Worm (Caenorhabditis elegans) whole organism, midembryonic: ENCODE results near the gene F56C9.3.

ENCODE experiments used
- T22C8.4 ChIP-seq: fragments of 200-800 bp; sonication (Bioruptor generic); IDR thresholded peaks from 2 replicates; pipeline ENCODE4 v1.3.6; 2022; ENCODE audit warnings: missing genetic modification characterization, missing compliant biosample characterization
- cog-1 ChIP-seq: sonication (generic microtip); optimal IDR thresholded peaks from 2 replicates; lab custom pipeline; 2016; ENCODE audit warnings: missing genetic modification characterization, missing compliant biosample characterization
- flt-1 ChIP-seq: fragments of 200-800 bp; sonication (Bioruptor generic); IDR thresholded peaks from 2 replicates; pipeline ENCODE4 v1.3.6; 2022; ENCODE audit warnings: missing genetic modification characterization, missing compliant biosample characterization
- klf-2 ChIP-seq: fragments of 200-800 bp; sonication (Bioruptor generic); conservative IDR thresholded peaks from 2 replicates; pipeline ENCODE4 v1.3.6; 2022; ENCODE audit warnings: missing genetic modification reagents, missing genetic modification characterization, missing compliant biosample characterization
- med-1 ChIP-seq: sonication (generic microtip); optimal IDR thresholded peaks from 2 replicates; lab custom pipeline; 2017; ENCODE audit warnings: missing genetic modification characterization, mild to moderate bottlenecking, missing compliant biosample characterization, antibody characterized with exemption, missing genetic modification reagents; ENCODE audit not compliant: insufficient read depth
- ref-1 ChIP-seq: fragments of 200-800 bp; sonication (Bioruptor generic); conservative IDR thresholded peaks from 2 replicates; pipeline ENCODE4 v1.3.6; 2022; ENCODE audit warnings: missing genetic modification reagents, missing genetic modification characterization, missing compliant biosample characterization
- tab-1 ChIP-seq: fragments of 200-800 bp; sonication (Bioruptor generic); IDR thresholded peaks from 2 replicates; pipeline ENCODE4 v1.3.6; 2022; ENCODE audit warnings: missing genetic modification characterization, missing compliant biosample characterization
- ztf-23 ChIP-seq: fragments of 200-800 bp; sonication (Bioruptor generic); IDR thresholded peaks from 2 replicates; pipeline ENCODE4 v1.3.6; 2022; ENCODE audit warnings: missing genetic modification reagents, missing genetic modification characterization, missing compliant biosample characterization
- ztf-29 ChIP-seq: fragments of 200-800 bp; sonication (Bioruptor generic); IDR thresholded peaks from 2 replicates; pipeline ENCODE4 v1.3.6; 2022; ENCODE audit warnings: missing genetic modification reagents, missing genetic modification characterization, missing compliant biosample characterization

F56C9.3 gene

DNA sequence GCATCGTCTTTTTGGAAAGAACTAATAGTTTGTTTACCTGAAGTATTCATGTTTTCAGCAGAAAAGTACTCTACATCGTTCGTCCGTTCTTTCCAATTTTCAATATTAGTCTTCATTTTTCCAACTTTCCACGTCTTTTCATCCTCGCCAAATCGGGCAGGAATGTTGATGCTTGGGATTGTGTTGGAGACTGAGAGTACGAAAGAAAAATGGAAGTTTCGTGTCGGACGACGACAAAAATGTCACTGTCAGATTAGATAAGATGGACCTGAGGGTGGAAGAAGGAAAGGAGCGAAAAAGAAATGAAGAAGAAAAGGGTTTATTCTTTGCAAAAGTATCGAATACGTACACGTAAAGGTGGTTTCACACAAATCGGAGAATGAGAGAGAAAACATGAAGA is 13.0 kb upstream of the F56C9.3 start:
- TF ChIP-seq ref-1 (GFP tag; lab: Robert Waterston, UW) = no peak
- TF ChIP-seq cog-1 = no peak
- TF ChIP-seq T22C8.4 (GFP tag; lab: Robert Waterston, UW) = no peak
- no peak for TF ChIP-seq med-1 (GFP tag; lab: Kevin White, UChicago)
- TF ChIP-seq ztf-23 (GFP tag; lab: Robert Waterston, UW) = no peak
- no peak for TF ChIP-seq ztf-29
- TF ChIP-seq flt-1 = no peak
- no peak for TF ChIP-seq klf-2 (GFP tag; lab: Robert Waterston, UW)
- no peak for TF ChIP-seq tab-1

DNA sequence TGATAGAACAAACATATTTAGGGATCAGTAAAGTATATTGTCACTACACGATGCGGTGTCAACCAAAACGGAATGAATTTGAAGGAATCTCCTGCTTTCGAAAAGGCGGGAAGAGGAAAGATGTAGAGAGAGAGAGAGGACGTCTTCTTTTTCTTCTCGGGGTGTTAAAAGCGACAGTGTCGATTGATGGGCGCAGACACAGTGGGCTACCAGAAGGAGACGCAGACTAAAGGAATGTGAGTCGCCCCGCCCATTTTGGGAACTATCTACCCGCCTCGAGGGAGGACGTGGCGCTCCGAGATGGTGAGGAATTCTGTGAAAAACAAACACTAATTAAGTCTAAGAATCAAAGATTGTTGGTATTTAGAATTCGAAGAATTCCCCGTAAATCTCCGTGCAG is 11.6 kb upstream of the F56C9.3 start, which contains the start of the genes B0361.14 and B0361.9:
Gene B0361.14, minus strand, starts transcription at position 66 of the 400 bp plus-strand sequence.
Gene B0361.9, minus strand, starts transcription at position 166 of the 400 bp plus-strand sequence.
- TF ChIP-seq T22C8.4 (GFP tag; lab: Robert Waterston, UW) = no peak
- no peak for TF ChIP-seq tab-1
- no peak for TF ChIP-seq klf-2 (GFP tag; lab: Robert Waterston, UW)
- no peak for TF ChIP-seq ref-1 (GFP tag; lab: Robert Waterston, UW)
- TF ChIP-seq cog-1 = no peak
- TF ChIP-seq flt-1 = no peak
- TF ChIP-seq ztf-23 (GFP tag; lab: Robert Waterston, UW) = no peak
- no peak for TF ChIP-seq med-1 (GFP tag; lab: Kevin White, UChicago)

DNA sequence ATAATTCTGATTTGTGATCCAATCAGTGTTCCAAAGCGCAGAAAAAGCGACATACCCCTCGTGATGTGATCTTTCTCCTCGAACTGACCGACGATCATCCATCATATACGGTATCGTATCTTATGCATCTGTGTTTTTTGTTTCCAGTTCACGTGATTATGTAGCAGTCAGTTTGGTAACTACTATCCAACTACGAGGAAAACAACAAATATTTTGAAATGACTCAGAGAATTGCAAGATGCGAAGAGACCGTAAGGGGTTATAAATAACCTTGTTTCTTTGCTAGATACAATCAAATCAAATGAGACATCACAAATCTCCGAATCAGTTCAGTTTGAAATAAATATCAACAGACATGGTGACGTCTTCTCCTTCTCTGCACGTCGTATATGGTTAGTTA is 10.9 kb upstream of the F56C9.3 start:
- no peak for TF ChIP-seq T22C8.4 (GFP tag; lab: Robert Waterston, UW)
- TF ChIP-seq ztf-23 (GFP tag; lab: Robert Waterston, UW) = no peak
- TF ChIP-seq cog-1 = no peak
- no peak for TF ChIP-seq tab-1
- TF ChIP-seq med-1 (GFP tag; lab: Kevin White, UChicago) = no peak
- TF ChIP-seq klf-2 (GFP tag; lab: Robert Waterston, UW) = no peak
- no peak for TF ChIP-seq flt-1
- TF ChIP-seq ztf-29 = no peak
- TF ChIP-seq ref-1 (GFP tag; lab: Robert Waterston, UW) = no peak

DNA sequence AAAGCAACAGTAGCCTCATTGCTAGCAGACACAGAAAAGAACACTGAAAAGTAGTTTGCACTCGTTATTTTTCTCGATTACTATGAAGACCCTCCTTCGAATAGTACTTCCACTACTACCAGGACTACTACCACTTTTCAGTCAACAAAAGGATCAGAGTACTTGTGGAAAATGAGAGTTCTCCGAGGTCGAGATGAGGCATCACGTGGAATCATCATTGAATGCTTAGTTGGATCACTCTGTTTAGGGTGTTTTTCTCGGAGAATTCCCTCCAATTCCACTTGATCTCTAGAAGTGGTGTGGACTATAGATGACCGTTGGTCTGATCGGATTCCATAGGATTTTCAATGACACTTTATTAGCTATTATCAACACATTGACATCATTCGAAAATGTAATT is 10.3 kb upstream of the F56C9.3 start:
- no peak for TF ChIP-seq T22C8.4 (GFP tag; lab: Robert Waterston, UW)
- no peak for TF ChIP-seq klf-2 (GFP tag; lab: Robert Waterston, UW)
- no peak for TF ChIP-seq med-1 (GFP tag; lab: Kevin White, UChicago)
- TF ChIP-seq ztf-29 = no peak
- no peak for TF ChIP-seq ref-1 (GFP tag; lab: Robert Waterston, UW)
- TF ChIP-seq cog-1 = no peak
- TF ChIP-seq flt-1 = no peak
- no peak for TF ChIP-seq ztf-23 (GFP tag; lab: Robert Waterston, UW)
- TF ChIP-seq tab-1 = no peak

DNA sequence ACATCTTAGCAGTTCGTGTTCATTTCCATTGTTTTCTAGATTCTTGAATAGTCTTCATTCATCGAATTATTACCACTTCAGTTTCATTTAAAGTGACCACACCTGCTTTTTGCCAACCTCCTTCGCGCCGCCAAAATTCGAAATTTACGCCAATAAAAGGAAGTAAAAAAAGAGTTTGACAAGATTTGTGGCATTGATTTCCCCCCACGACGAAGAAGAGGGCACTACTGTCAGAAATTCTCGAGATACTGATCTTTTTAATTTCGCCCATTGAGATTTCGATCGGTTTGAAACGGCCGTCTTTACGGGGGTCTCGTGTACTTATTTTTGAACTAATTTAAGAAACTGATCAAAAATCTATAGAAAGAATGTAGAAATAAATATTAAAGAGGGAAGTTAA is 9.4 kb upstream of the F56C9.3 start:
- no peak for TF ChIP-seq ztf-29
- no peak for TF ChIP-seq cog-1

DNA sequence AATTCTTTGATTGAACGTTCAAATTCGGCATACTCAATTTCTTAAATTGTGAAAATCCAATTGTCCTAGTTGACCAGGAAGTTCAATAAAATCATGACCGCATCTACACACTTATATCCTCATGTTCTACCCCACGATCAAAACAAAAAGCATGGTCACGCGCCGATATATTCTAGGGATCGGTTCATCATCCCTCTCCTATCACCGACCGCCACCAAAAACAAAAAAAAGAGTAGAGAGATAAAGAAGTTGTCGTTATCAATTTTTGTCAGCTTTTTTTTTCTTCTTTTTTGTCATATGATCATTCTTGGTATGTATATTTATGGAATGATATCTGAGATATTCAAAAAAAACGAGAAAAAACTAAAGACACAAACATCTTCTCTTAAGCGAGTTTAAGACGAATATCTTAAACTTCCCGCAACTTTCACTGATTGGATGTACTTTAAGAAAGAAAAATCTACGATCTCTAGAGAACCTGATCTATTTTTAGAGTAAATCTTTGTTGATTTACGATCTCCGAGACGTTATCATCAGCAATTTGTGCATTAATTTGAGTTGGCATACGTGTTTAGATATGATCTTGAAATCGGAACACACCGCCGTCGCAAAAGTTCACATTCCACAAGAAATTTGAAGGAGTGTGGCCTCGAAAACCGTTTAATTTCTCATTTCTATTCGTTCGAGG is 6.0 kb upstream of the F56C9.3 start:
- TF ChIP-seq med-1 (GFP tag; lab: Kevin White, UChicago) = no peak
- no peak for TF ChIP-seq cog-1

DNA sequence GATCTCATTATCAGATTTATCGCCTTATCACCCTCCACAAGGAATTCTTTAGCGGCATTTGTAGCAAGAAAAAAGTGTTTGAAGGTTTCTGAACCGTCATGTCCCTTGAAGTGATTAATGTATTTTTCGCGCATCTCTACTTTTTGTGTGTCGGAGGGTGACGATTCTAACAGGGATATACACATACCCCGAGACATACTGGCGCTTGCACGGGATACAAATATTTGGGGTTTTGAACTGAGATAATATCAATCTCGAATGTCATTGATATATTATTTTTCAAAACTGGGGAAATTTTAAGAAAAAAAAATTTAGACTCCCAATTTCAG is 5.5 kb upstream of the F56C9.3 start:
- TF ChIP-seq tab-1 (no peak), ztf-23 (GFP tag; lab: Robert Waterston, UW) (no peak), flt-1 (no peak), cog-1 (no peak), med-1 (GFP tag; lab: Kevin White, UChicago) (no peak), T22C8.4 (GFP tag; lab: Robert Waterston, UW) (no peak), ref-1 (GFP tag; lab: Robert Waterston, UW) (no peak), ztf-29 (no peak), klf-2 (GFP tag; lab: Robert Waterston, UW) (no peak)

DNA sequence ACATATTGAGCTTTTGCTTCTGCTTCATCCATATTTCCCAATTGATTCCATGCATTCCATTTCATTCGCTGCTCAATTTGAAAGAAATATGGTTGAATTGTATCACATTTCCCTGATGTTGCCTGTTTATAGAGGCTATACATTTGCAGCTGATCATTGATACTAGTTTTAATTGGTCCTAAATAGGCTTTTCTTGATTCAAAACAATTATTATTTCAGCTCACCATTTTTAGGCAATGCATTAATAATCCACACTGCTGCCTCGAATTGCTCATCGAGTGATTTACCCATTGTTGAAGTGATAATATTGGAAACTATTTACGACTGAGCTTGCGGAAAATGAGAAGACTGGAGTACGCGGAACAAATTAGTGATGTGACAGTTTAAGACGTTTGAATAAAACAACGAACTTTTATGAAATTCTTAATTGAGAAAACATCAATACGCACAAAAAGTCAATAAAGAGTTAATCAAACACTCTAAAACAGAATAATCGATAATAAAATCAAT is 2.4 kb upstream of the F56C9.3 start, which contains the start of gene acbp-4:
Gene acbp-4, minus strand, starts transcription at position 510 of the 510 bp plus-strand sequence.
- no peak for TF ChIP-seq T22C8.4 (GFP tag; lab: Robert Waterston, UW)
- TF ChIP-seq klf-2 (GFP tag; lab: Robert Waterston, UW) = no peak
- no peak for TF ChIP-seq tab-1
- TF ChIP-seq ztf-29 = no peak
- no peak for TF ChIP-seq med-1 (GFP tag; lab: Kevin White, UChicago)
- no peak for TF ChIP-seq cog-1
- TF ChIP-seq flt-1 = no peak
- TF ChIP-seq ref-1 (GFP tag; lab: Robert Waterston, UW) = no peak
- TF ChIP-seq ztf-23 (GFP tag; lab: Robert Waterston, UW) = no peak

DNA sequence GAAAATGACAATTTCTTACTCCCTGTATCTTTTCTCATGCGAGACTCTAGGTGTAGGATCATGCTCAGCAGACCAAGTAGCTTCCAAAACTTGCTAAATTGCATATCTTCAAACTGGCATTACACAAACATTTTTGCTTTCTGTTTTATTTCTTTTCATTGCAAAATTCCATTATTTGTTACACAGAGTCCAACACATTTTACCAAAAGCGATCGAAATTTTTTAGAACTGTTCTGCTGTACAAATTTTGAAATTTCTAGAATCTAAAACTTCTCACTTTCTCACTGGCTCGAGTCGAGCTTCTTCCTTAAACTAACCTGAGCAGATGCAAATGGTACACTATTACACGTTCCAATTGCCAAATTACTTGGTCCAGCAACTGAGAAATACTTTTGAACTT is 3.4 kb downstream of the F56C9.3 start:
- TF ChIP-seq ref-1 (GFP tag; lab: Robert Waterston, UW) = no peak
- no peak for TF ChIP-seq flt-1
- no peak for TF ChIP-seq cog-1
- no peak for TF ChIP-seq ztf-23 (GFP tag; lab: Robert Waterston, UW)
- no peak for TF ChIP-seq T22C8.4 (GFP tag; lab: Robert Waterston, UW)
- no peak for TF ChIP-seq med-1 (GFP tag; lab: Kevin White, UChicago)
- no peak for TF ChIP-seq tab-1
- no peak for TF ChIP-seq klf-2 (GFP tag; lab: Robert Waterston, UW)
- no peak for TF ChIP-seq ztf-29

DNA sequence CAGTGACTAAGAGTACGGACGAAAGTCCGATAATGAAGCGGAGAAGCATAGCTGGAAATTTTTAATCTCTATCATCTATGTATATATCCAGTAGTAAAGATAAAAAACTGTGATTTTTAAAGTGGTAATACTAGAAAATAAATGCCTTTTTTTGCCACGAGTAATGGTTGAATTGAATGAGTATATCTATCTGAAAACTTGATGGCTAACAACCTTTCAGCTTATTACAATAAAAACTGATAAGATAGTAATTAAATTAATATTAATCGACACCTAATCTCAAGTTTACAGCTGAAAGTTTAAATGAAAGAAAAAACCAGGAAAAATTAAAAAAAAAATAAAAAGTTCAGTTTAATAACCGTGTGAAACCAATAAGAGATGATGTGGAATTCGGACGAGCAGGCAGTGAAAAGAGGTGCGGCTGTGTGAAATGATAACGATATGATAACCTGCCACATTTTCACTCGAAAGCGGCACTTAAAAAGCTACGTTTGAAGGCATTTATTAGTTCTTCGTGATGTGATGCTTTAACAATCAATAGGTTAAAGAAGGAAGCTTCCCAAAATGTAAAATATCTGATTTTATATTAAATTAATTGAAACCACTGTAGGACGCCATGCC is 3.9 kb downstream of the F56C9.3 start, which contains the start of gene nspg-6:
Gene nspg-6, minus strand, starts transcription at position 51 of the 621 bp plus-strand sequence.
- TF ChIP-seq tab-1 = no peak
- TF ChIP-seq ztf-29 = no peak
